Fruit fly (Drosophila melanogaster) whole organism, embryonic: ENCODE results near the gene CG7991.

ENCODE experiments used
- Adf1 ChIP-seq: fragments of 200-800 bp; sonication (Bioruptor generic); IDR thresholded peaks from 2 replicates; pipeline ENCODE4 v1.3.6; 2022; ENCODE audit warnings: missing biosample characterization, missing genetic modification characterization
- CG11247 ChIP-seq: fragments of 200-800 bp; sonication (Bioruptor generic); IDR thresholded peaks from 2 replicates; pipeline ENCODE4 v1.3.6; 2022; ENCODE audit warnings: missing biosample characterization, missing genetic modification characterization
- CG11695 ChIP-seq: fragments of 200-800 bp; sonication (Bioruptor generic); IDR thresholded peaks from 3 replicates; pipeline ENCODE4 v1.3.6; 2022; ENCODE audit warnings: missing biosample characterization, missing genetic modification characterization
- CG12219 ChIP-seq: fragments of 200-800 bp; sonication (Bioruptor generic); optimal IDR thresholded peaks from 3 replicates; lab custom pipeline; 2018; ENCODE audit warnings: missing biosample characterization, mild to moderate bottlenecking, missing genetic modification characterization
- CG15269 ChIP-seq: fragments of 200-800 bp; sonication (Bioruptor generic); optimal IDR thresholded peaks from 2 replicates; lab custom pipeline; 2018; ENCODE audit warnings: missing biosample characterization, mild to moderate bottlenecking, missing genetic modification characterization, moderate library complexity
- CG1529 ChIP-seq: fragments of 200-800 bp; sonication (Bioruptor generic); optimal IDR thresholded peaks from 3 replicates; lab custom pipeline; 2018; ENCODE audit warnings: missing biosample characterization, missing genetic modification characterization
- CG2199 ChIP-seq: fragments of 200-800 bp; sonication (Bioruptor generic); IDR thresholded peaks from 3 replicates; pipeline ENCODE4 v1.3.6; 2022; ENCODE audit warnings: missing biosample characterization, missing genetic modification characterization
- CG2712 ChIP-seq: fragments of 200-800 bp; optimal IDR thresholded peaks from 3 replicates; lab custom pipeline; 2019; ENCODE audit warnings: missing biosample characterization, mild to moderate bottlenecking, missing genetic modification characterization, moderate library complexity
- CG32532 ChIP-seq: fragments of 200-800 bp; sonication (Bioruptor generic); IDR thresholded peaks from 2 replicates; pipeline ENCODE4 v1.3.6; 2022; ENCODE audit warnings: missing biosample characterization, missing genetic modification characterization
- CG32767 ChIP-seq: fragments of 200-800 bp; sonication (Bioruptor generic); IDR thresholded peaks from 2 replicates; pipeline ENCODE4 v1.3.6; 2022; ENCODE audit warnings: missing biosample characterization, missing genetic modification characterization
- CG34376 ChIP-seq: fragments of 200-800 bp; sonication (Bioruptor generic); optimal IDR thresholded peaks from 2 replicates; lab custom pipeline; 2018; ENCODE audit warnings: missing biosample characterization, mild to moderate bottlenecking, missing genetic modification characterization
- CG3995 ChIP-seq: fragments of 200-800 bp; sonication (Bioruptor generic); optimal IDR thresholded peaks from 3 replicates; lab custom pipeline; 2016; ENCODE audit warnings: missing biosample characterization, missing genetic modification characterization
- CG4404 ChIP-seq: fragments of 200-800 bp; sonication (Bioruptor generic); IDR thresholded peaks from 2 replicates; pipeline ENCODE4 v1.3.6; 2022; ENCODE audit warnings: missing biosample characterization, missing genetic modification characterization
- CG5245 ChIP-seq: fragments of 200-800 bp; sonication (Bioruptor generic); optimal IDR thresholded peaks from 3 replicates; lab custom pipeline; 2016; ENCODE audit warnings: missing biosample characterization, missing genetic modification characterization
- CG5953 ChIP-seq: fragments of 200-800 bp; sonication (Bioruptor generic); IDR thresholded peaks from 2 replicates; pipeline ENCODE4 v1.3.6; 2022; ENCODE audit warnings: missing biosample characterization, missing genetic modification characterization
- CG6254 ChIP-seq: fragments of 200-800 bp; sonication (Bioruptor generic); optimal IDR thresholded peaks from 3 replicates; lab custom pipeline; 2017; ENCODE audit warnings: mild to moderate bottlenecking, missing biosample characterization, missing genetic modification reagents, missing genetic modification characterization
- CG7372 ChIP-seq: fragments of 200-800 bp; sonication (Bioruptor generic); IDR thresholded peaks from 2 replicates; pipeline ENCODE4 v1.3.6; 2022; ENCODE audit warnings: missing biosample characterization, missing genetic modification characterization
- CG7556 ChIP-seq: fragments of 200-800 bp; sonication (Bioruptor generic); optimal IDR thresholded peaks from 2 replicates; lab custom pipeline; 2017; ENCODE audit warnings: missing biosample characterization, mild to moderate bottlenecking, missing genetic modification characterization
- CG8089 ChIP-seq: fragments of 200-800 bp; sonication (Bioruptor generic); optimal IDR thresholded peaks from 3 replicates; lab custom pipeline; 2016; ENCODE audit warnings: missing biosample characterization, missing genetic modification characterization
- CG8924 ChIP-seq: fragments of 200-800 bp; optimal IDR thresholded peaks from 3 replicates; lab custom pipeline; 2019; ENCODE audit warnings: missing biosample characterization, mild to moderate bottlenecking, missing genetic modification characterization, moderate library complexity
- CHES-1-like ChIP-seq: fragments of 200-800 bp; sonication (Bioruptor generic); optimal IDR thresholded peaks from 2 replicates; lab custom pipeline; 2016; ENCODE audit warnings: missing biosample characterization, missing genetic modification characterization
- Dad ChIP-seq: fragments of 200-800 bp; sonication (Bioruptor generic); optimal IDR thresholded peaks from 3 replicates; lab custom pipeline; 2016; ENCODE audit warnings: missing biosample characterization, missing genetic modification characterization
- Fer2 ChIP-seq: fragments of 200-800 bp; sonication (Bioruptor generic); optimal IDR thresholded peaks from 2 replicates; lab custom pipeline; 2018; ENCODE audit warnings: missing biosample characterization, mild to moderate bottlenecking, missing genetic modification characterization, moderate library complexity
- Med ChIP-seq: fragments of 200-800 bp; sonication (Bioruptor generic); peaks from one replicate; lab custom pipeline; 2016; ENCODE audit warnings: missing biosample characterization, missing genetic modification characterization, mild to moderate bottlenecking, inconsistent platforms, moderate library complexity
- Pdp1 ChIP-seq, 2 experiments: fragments of 200-800 bp; sonication (Bioruptor generic); optimal IDR thresholded peaks; 3 replicates each; lab custom pipeline; 2016; ENCODE audit warnings: missing biosample characterization in 2 of 2, missing genetic modification characterization in 2 of 2, mild to moderate bottlenecking in 1 of 2, moderate library complexity in 1 of 2
- Rx ChIP-seq: fragments of 200-800 bp; sonication (Bioruptor generic); IDR thresholded peaks from 2 replicates; pipeline ENCODE4 v1.3.6; 2022; ENCODE audit warnings: missing biosample characterization, missing genetic modification characterization
- YL-1 ChIP-seq: fragments of 200-800 bp; sonication (Bioruptor generic); optimal IDR thresholded peaks from 3 replicates; lab custom pipeline; 2017; ENCODE audit warnings: missing biosample characterization, mild to moderate bottlenecking, missing genetic modification characterization
- amos ChIP-seq: fragments of 200-800 bp; sonication (Bioruptor generic); IDR thresholded peaks from 2 replicates; pipeline ENCODE4 v1.3.6; 2022; ENCODE audit warnings: missing biosample characterization, missing genetic modification characterization; ENCODE audit not compliant: partially characterized antibody
- aop ChIP-seq: fragments of 200-800 bp; sonication (Bioruptor generic); IDR thresholded peaks from 2 replicates; pipeline ENCODE4 v1.3.6; 2022; ENCODE audit warnings: missing biosample characterization, missing genetic modification characterization
- bbx ChIP-seq: fragments of 200-800 bp; sonication (Bioruptor generic); IDR thresholded peaks from 2 replicates; pipeline ENCODE4 v1.3.6; 2022; ENCODE audit warnings: missing biosample characterization, missing genetic modification characterization; ENCODE audit not compliant: partially characterized antibody
- btn ChIP-seq: fragments of 200-800 bp; sonication (Bioruptor generic); optimal IDR thresholded peaks from 2 replicates; lab custom pipeline; 2016; ENCODE audit warnings: missing biosample characterization, missing genetic modification characterization
- cas ChIP-seq: fragments of 200-800 bp; sonication (Bioruptor generic); IDR thresholded peaks from 2 replicates; pipeline ENCODE4 v1.3.6; 2022; ENCODE audit warnings: missing biosample characterization, missing genetic modification characterization
- crol ChIP-seq: fragments of 200-800 bp; sonication (Bioruptor generic); IDR thresholded peaks from 2 replicates; pipeline ENCODE4 v1.3.6; 2022; ENCODE audit warnings: missing biosample characterization, missing genetic modification characterization
- disco-r ChIP-seq: fragments of 200-800 bp; sonication (Bioruptor generic); optimal IDR thresholded peaks from 2 replicates; lab custom pipeline; 2016; ENCODE audit warnings: missing biosample characterization, missing genetic modification characterization
- dmrt11E ChIP-seq: fragments of 200-800 bp; sonication (Bioruptor generic); optimal IDR thresholded peaks from 3 replicates; lab custom pipeline; 2018; ENCODE audit warnings: missing biosample characterization, mild to moderate bottlenecking, missing genetic modification characterization, moderate library complexity
- dpn ChIP-seq, 2 experiments: fragments of 200-800 bp; sonication (Bioruptor generic); optimal IDR thresholded peaks; 3 replicates each; lab custom pipeline; 2016; ENCODE audit warnings: missing biosample characterization in 2 of 2, missing genetic modification characterization in 2 of 2
- gem ChIP-seq: fragments of 200-800 bp; sonication (Bioruptor generic); optimal IDR thresholded peaks from 2 replicates; lab custom pipeline; 2019; ENCODE audit warnings: missing biosample characterization, mild to moderate bottlenecking, missing genetic modification characterization, moderate library complexity
- gt ChIP-seq: fragments of 200-800 bp; sonication (Bioruptor generic); IDR thresholded peaks from 2 replicates; pipeline ENCODE4 v1.3.6; 2022; ENCODE audit warnings: missing biosample characterization, missing genetic modification characterization
- ham ChIP-seq: fragments of 200-800 bp; sonication (Bioruptor generic); IDR thresholded peaks from 2 replicates; pipeline ENCODE4 v1.3.6; 2022; ENCODE audit warnings: missing biosample characterization, missing genetic modification characterization
- hkb ChIP-seq, 2 experiments: fragments of 200-800 bp in 1 of 2; fragments of >200 bp in 1 of 2; sonication (Bioruptor generic) in 1 of 2; IDR thresholded peaks in 1 of 2; optimal IDR thresholded peaks in 1 of 2; 2 replicates each; pipeline versions ENCODE4 v1.3.6 to Lab custom; 2017 to 2022; ENCODE audit warnings: missing biosample characterization in 1 of 2, missing genetic modification characterization in 1 of 2
- lmd ChIP-seq: fragments of 200-800 bp; sonication (Bioruptor generic); IDR thresholded peaks from 2 replicates; pipeline ENCODE4 v1.3.6; 2022; ENCODE audit warnings: missing biosample characterization, missing genetic modification characterization
- maf-S ChIP-seq: fragments of 200-800 bp; sonication (Bioruptor generic); optimal IDR thresholded peaks from 2 replicates; lab custom pipeline; 2016; ENCODE audit warnings: missing biosample characterization, missing genetic modification characterization
- pros ChIP-seq: fragments of 200-800 bp; sonication (Bioruptor generic); optimal IDR thresholded peaks from 3 replicates; lab custom pipeline; 2019; ENCODE audit warnings: missing biosample characterization, mild to moderate bottlenecking, missing genetic modification characterization, moderate library complexity
- scrt ChIP-seq: fragments of 200-800 bp; sonication (Bioruptor generic); optimal IDR thresholded peaks from 2 replicates; lab custom pipeline; 2018; ENCODE audit warnings: missing biosample characterization, mild to moderate bottlenecking, missing genetic modification characterization, moderate library complexity
- sens-2 ChIP-seq: fragments of 200-800 bp; sonication (Bioruptor generic); IDR thresholded peaks from 2 replicates; pipeline ENCODE4 v1.3.6; 2022; ENCODE audit warnings: missing biosample characterization, missing genetic modification characterization
- slou ChIP-seq: fragments of 200-800 bp; sonication (Bioruptor generic); optimal IDR thresholded peaks from 3 replicates; lab custom pipeline; 2016; ENCODE audit warnings: missing biosample characterization, missing genetic modification characterization
- sr ChIP-seq: fragments of 200-800 bp; sonication (Bioruptor generic); IDR thresholded peaks from 3 replicates; pipeline ENCODE4 v1.3.6; 2022; ENCODE audit warnings: missing biosample characterization, missing genetic modification characterization
- unc-4 ChIP-seq: fragments of 200-800 bp; sonication (Bioruptor generic); IDR thresholded peaks from 2 replicates; pipeline ENCODE4 v1.3.6; 2022; ENCODE audit warnings: missing biosample characterization, missing genetic modification characterization; ENCODE audit not compliant: partially characterized antibody
- usp ChIP-seq: fragments of >200 bp; optimal IDR thresholded peaks from 2 replicates; lab custom pipeline; 2017; ENCODE audit warnings: missing biosample characterization, missing genetic modification characterization

The CG7991 gene

dm6 chr3L:1746338-1747199 lies 72.1 kb downstream of the CG7991 start, which contains the start of gene CG13921 (continued):
- TF ChIP-seq bbx (GFP tag; lab: Robert Waterston, UW) (no peak), Adf1 (GFP tag; lab: Robert Waterston, UW) (peak; percentile 82), CG8924 (tag; lab: Kevin White, UChicago) (peak; percentile 99), cas (peak; percentile 97), YL-1 (GFP tag; lab: Kevin White, UChicago) (peak; percentile 96), Rx (peak; percentile 99), CG2199 (GFP tag; lab: Robert Waterston, UW) (peak; percentile 100), btn (GFP tag; lab: Kevin White, UChicago) (peak; percentile 99), CG32532 (GFP tag; lab: Robert Waterston, UW) (peak; percentile 99), maf-S (peak; percentile 99), usp (GFP tag; lab: Kevin White, UChicago) (no peak), CHES-1-like (GFP tag; lab: Kevin White, UChicago) (peak; percentile 98), gem (tag; lab: Kevin White, UChicago) (peak; percentile 100), CG7556 (GFP tag; lab: Kevin White, UChicago) (peak; percentile 99), CG6254 (GFP tag; lab: Kevin White, UChicago) (peak; percentile 97), CG1529 (peak; percentile 98), CG5245 (GFP tag; lab: Kevin White, UChicago) (peak; percentile 100), CG5953 (GFP tag; lab: Robert Waterston, UW) (peak; percentile 99), hkb (optimal IDR thresholded peaks at IDR 0.05; lab: Kevin White, UChicago) (no peak), hkb (GFP tag; IDR thresholded peaks at IDR 0.05; lab: Robert Waterston, UW) (peak; percentile 99), Dad (GFP tag; lab: Kevin White, UChicago) (peak; percentile 99), gt (GFP tag; lab: Robert Waterston, UW) (peak; percentile 98), amos (GFP tag; lab: Robert Waterston, UW) (no peak), CG2712 (tag; lab: Kevin White, UChicago) (peak; percentile 100), ham (peak; percentile 96), slou (GFP tag; lab: Kevin White, UChicago) (peak; percentile 98), CG34376 (GFP tag; lab: Kevin White, UChicago) (peak; percentile 93), lmd (GFP tag; lab: Robert Waterston, UW) (peak; percentile 99), scrt (GFP tag; lab: Kevin White, UChicago) (peak; percentile 96), pros (GFP tag; lab: Kevin White, UChicago) (peak; percentile 46), CG4404 (GFP tag; lab: Robert Waterston, UW) (peak; percentile 99), CG12219 (peak; percentile 98), Med (GFP tag; lab: Kevin White, UChicago) (peak; percentile 100), Fer2 (tag; lab: Kevin White, UChicago) (peak; percentile 95), disco-r (peak; percentile 98), CG3995 (GFP tag; lab: Kevin White, UChicago) (peak; percentile 86), CG11247 (peak; percentile 98), dmrt11E (tag; lab: Kevin White, UChicago) (peak; percentile 100), aop (GFP tag; lab: Robert Waterston, UW) (peak; percentile 97), CG7372 (GFP tag; lab: Robert Waterston, UW) (peak; percentile 99), sens-2 (peak; percentile 99), CG8089 (peak; percentile 99), Pdp1 (GFP tag; optimal IDR thresholded peaks at IDR 0.05; lab: Kevin White, UChicago) (peak; percentile 99 to 100), CG15269 (tag; lab: Kevin White, UChicago) (peak; percentile 98), CG11695 (peak; percentile 99), sr (GFP tag; lab: Robert Waterston, UW) (peak; percentile 95), dpn (GFP tag; optimal IDR thresholded peaks at IDR 0.05; lab: Kevin White, UChicago) (peak; percentile 99), CG32767 (GFP tag; lab: Robert Waterston, UW) (peak; percentile 98), unc-4 (GFP tag; lab: Robert Waterston, UW) (no peak), crol (GFP tag; lab: Robert Waterston, UW) (peak; percentile 77)
